Fruit fly (Drosophila melanogaster) whole organism, wandering third instar larva: ENCODE measurements around the gene Septin4.

Experiments used
- Abd-B ChIP-seq: fragments of >200 bp; optimal IDR thresholded peaks from 2 replicates; lab custom pipeline; 2017; ENCODE audit warnings: missing biosample characterization, missing genetic modification characterization
- CG9705 ChIP-seq: fragments of 200-800 bp; sonication (Bioruptor generic); optimal IDR thresholded peaks from 2 replicates; lab custom pipeline; 2018; ENCODE audit warnings: missing biosample characterization, mild to moderate bottlenecking, missing genetic modification characterization
- Dfd ChIP-seq: fragments of >200 bp; optimal IDR thresholded peaks from 2 replicates; lab custom pipeline; 2017; ENCODE audit warnings: missing biosample characterization, missing genetic modification characterization
- Dif ChIP-seq: fragments of 200-275, 200-300 bp; sonication (Bioruptor generic); optimal IDR thresholded peaks from 2 replicates; lab custom pipeline; 2018; ENCODE audit warnings: missing biosample characterization, missing genetic modification characterization; ENCODE audit not compliant: partially characterized antibody
- GATAd ChIP-seq: sonication (Bioruptor generic); optimal IDR thresholded peaks from 2 replicates; lab custom pipeline; 2016; ENCODE audit warnings: missing biosample characterization, missing genetic modification characterization
- HLH106 ChIP-seq: fragments of 200-800 bp; optimal IDR thresholded peaks from 3 replicates; lab custom pipeline; 2019; ENCODE audit warnings: missing biosample characterization, mild to moderate bottlenecking, missing genetic modification characterization, moderate library complexity
- Hnf4 ChIP-seq: fragments of 200-800 bp; sonication (Bioruptor generic); optimal IDR thresholded peaks from 2 replicates; lab custom pipeline; 2016; ENCODE audit warnings: missing biosample characterization, mild to moderate bottlenecking, missing genetic modification characterization
- Hr83 ChIP-seq: fragments of 200-300 bp; sonication (Bioruptor generic); optimal IDR thresholded peaks from 2 replicates; lab custom pipeline; 2016; ENCODE audit warnings: missing biosample characterization, mild to moderate bottlenecking, missing genetic modification characterization, moderate library complexity; ENCODE audit not compliant: poor library complexity, severe bottlenecking
- Jra ChIP-seq: sonication (Bioruptor generic); optimal IDR thresholded peaks from 2 replicates; lab custom pipeline; 2016; ENCODE audit warnings: missing biosample characterization, missing genetic modification characterization
- Myc ChIP-seq: fragments of >200 bp; optimal IDR thresholded peaks from 2 replicates; lab custom pipeline; 2017
- N ChIP-seq: fragments of >200 bp; optimal IDR thresholded peaks from 2 replicates; lab custom pipeline; 2018; ENCODE audit warnings: missing biosample characterization, missing external identifiers, missing genetic modification characterization
- OdsH ChIP-seq: fragments of 200-800 bp; sonication (Bioruptor generic); optimal IDR thresholded peaks from 2 replicates; lab custom pipeline; 2016; ENCODE audit warnings: missing biosample characterization, mild to moderate bottlenecking, missing genetic modification characterization
- Sp1 ChIP-seq: fragments of 200-800 bp; sonication (Bioruptor generic); optimal IDR thresholded peaks from 3 replicates; lab custom pipeline; 2019; ENCODE audit warnings: missing biosample characterization, mild to moderate bottlenecking, missing genetic modification characterization, moderate library complexity
- Vsx2 ChIP-seq: fragments of 200-300, 225-300 bp; sonication (Bioruptor generic); optimal IDR thresholded peaks from 2 replicates; lab custom pipeline; 2018; ENCODE audit warnings: missing biosample characterization, missing genetic modification characterization; ENCODE audit not compliant: partially characterized antibody
- br ChIP-seq: fragments of 200-800 bp; sonication (Bioruptor generic); optimal IDR thresholded peaks from 2 replicates; lab custom pipeline; 2016; ENCODE audit warnings: missing biosample characterization, missing genetic modification characterization
- brk ChIP-seq: fragments of 200-800 bp; sonication (Bioruptor generic); optimal IDR thresholded peaks from 2 replicates; lab custom pipeline; 2016; ENCODE audit warnings: missing biosample characterization, mild to moderate bottlenecking, missing genetic modification characterization
- dl ChIP-seq, 2 experiments: fragments of 175-275, 200-275 bp in 1 of 2; fragments of 200-275 bp in 1 of 2; sonication (Bioruptor generic); optimal IDR thresholded peaks; lab custom pipeline; 2018; ENCODE audit warnings: mild to moderate bottlenecking in 2 of 2, missing biosample characterization in 2 of 2, missing genetic modification characterization in 2 of 2, moderate library complexity in 2 of 2; ENCODE audit not compliant: partially characterized antibody in 2 of 2, insufficient read depth in 1 of 2
- dmrt93B ChIP-seq: fragments of 200-800 bp; sonication (Bioruptor generic); optimal IDR thresholded peaks from 2 replicates; lab custom pipeline; 2018; ENCODE audit warnings: missing biosample characterization, mild to moderate bottlenecking, missing genetic modification characterization
- dsf ChIP-seq: sonication (Bioruptor generic); optimal IDR thresholded peaks from 2 replicates; lab custom pipeline; 2016; ENCODE audit warnings: missing biosample characterization, missing genetic modification characterization, borderline replicate concordance
- ey ChIP-seq: fragments of 200-800 bp; sonication (Bioruptor generic); optimal IDR thresholded peaks from 2 replicates; lab custom pipeline; 2016; ENCODE audit warnings: missing biosample characterization, missing genetic modification characterization
- foxo ChIP-seq, 2 experiments: fragments of 200-800 bp; sonication (Bioruptor generic); optimal IDR thresholded peaks; 2 replicates in 1 of 2; 3 replicates in 1 of 2; lab custom pipeline; 2016 to 2017; ENCODE audit warnings: missing biosample characterization in 2 of 2, missing genetic modification characterization in 2 of 2
- fru ChIP-seq: fragments of 200-800 bp; sonication (Bioruptor generic); optimal IDR thresholded peaks from 3 replicates; lab custom pipeline; 2016; ENCODE audit warnings: missing biosample characterization, mild to moderate bottlenecking, missing genetic modification characterization
- h ChIP-seq: fragments of 200-800 bp; sonication (Bioruptor generic); optimal IDR thresholded peaks from 3 replicates; lab custom pipeline; 2016; ENCODE audit warnings: missing biosample characterization, mild to moderate bottlenecking, missing genetic modification characterization
- lola ChIP-seq: fragments of >200 bp; optimal IDR thresholded peaks from 2 replicates; lab custom pipeline; 2017; ENCODE audit warnings: missing biosample characterization, missing genetic modification characterization
- pan ChIP-seq: fragments of >200 bp; optimal IDR thresholded peaks from 2 replicates; lab custom pipeline; 2017
- psq ChIP-seq: fragments of 200-800 bp; sonication (Bioruptor generic); optimal IDR thresholded peaks from 3 replicates; lab custom pipeline; 2017; ENCODE audit warnings: missing biosample characterization, mild to moderate bottlenecking, missing genetic modification characterization, moderate library complexity
- rgr ChIP-seq: fragments of 200-800 bp; sonication (Bioruptor generic); optimal IDR thresholded peaks from 3 replicates; lab custom pipeline; 2016; ENCODE audit warnings: missing biosample characterization, mild to moderate bottlenecking, missing genetic modification characterization
- sage ChIP-seq: fragments of 200-800 bp; sonication (Bioruptor generic); optimal IDR thresholded peaks from 2 replicates; lab custom pipeline; 2016; ENCODE audit warnings: missing biosample characterization, mild to moderate bottlenecking, missing genetic modification characterization
- sv ChIP-seq: fragments of 200-800 bp; sonication (Bioruptor generic); optimal IDR thresholded peaks from 3 replicates; lab custom pipeline; 2016; ENCODE audit warnings: missing biosample characterization, missing genetic modification characterization
- tai ChIP-seq: sonication (Bioruptor generic); optimal IDR thresholded peaks from 2 replicates; lab custom pipeline; 2016; ENCODE audit warnings: missing biosample characterization, missing genetic modification characterization
- usp ChIP-seq: fragments of >200 bp; optimal IDR thresholded peaks from 2 replicates; lab custom pipeline; 2017; ENCODE audit warnings: missing biosample characterization, missing genetic modification characterization
- woc ChIP-seq: sonication (Bioruptor generic); optimal IDR thresholded peaks from 2 replicates; lab custom pipeline; 2016; ENCODE audit warnings: missing biosample characterization, mild to moderate bottlenecking, missing genetic modification characterization

The Septin4 gene

dm6 chrX:16696614-16697519, 1.9 kb upstream of the Septin4 start:
- TF ChIP-seq GATAd (GFP tag; lab: Kevin White, UChicago) = no peak
- no peak for TF ChIP-seq pan (lab: Kevin White, UChicago)
- TF ChIP-seq woc (GFP tag; lab: Kevin White, UChicago) = no peak
- no peak for TF ChIP-seq Dfd (GFP tag; lab: Kevin White, UChicago)

- TF ChIP-seq Sp1 (GFP tag; lab: Kevin White, UChicago) (no peak), dl (GFP tag; optimal IDR thresholded peaks at IDR 0.05; lab: Kevin White, UChicago; ENCODE audit: insufficient read depth in 1 of 2, partially characterized antibody in 2 of 2) (peak; percentile 53 to 80), Dfd (GFP tag; lab: Kevin White, UChicago) (no peak), Dif (GFP tag; lab: Kevin White, UChicago) (peak; percentile 96), Vsx2 (GFP tag; lab: Kevin White, UChicago) (peak; percentile 66)
These were observed 747 bp upstream of the Septin4 start, which contains the start of gene CG4678 for dm6 chrX:16695658-16696181. Gene CG4678, plus strand, starts transcription at chrX:16696131.

- TF ChIP-seq Hr83 (GFP tag; lab: Kevin White, UChicago) (no peak), fru (GFP tag; lab: Kevin White, UChicago) (peak; percentile 23)
These were observed 496 bp downstream of the Septin4 start for dm6 chrX:16694477-16694876.

dm6 chrX:16693805-16694387, 1.1 kb downstream of the Septin4 start:
- no peak for TF ChIP-seq Dfd (GFP tag; lab: Kevin White, UChicago)
- TF ChIP-seq psq (GFP tag; lab: Kevin White, UChicago) = no peak
- no peak for TF ChIP-seq brk (GFP tag; lab: Kevin White, UChicago)
- TF ChIP-seq sage (GFP tag; lab: Kevin White, UChicago) = no peak
- TF ChIP-seq Sp1 (GFP tag; lab: Kevin White, UChicago) = no peak
- no peak for TF ChIP-seq Jra (GFP tag; lab: Kevin White, UChicago)
- no peak for TF ChIP-seq tai (GFP tag; lab: Kevin White, UChicago)
- no peak for TF ChIP-seq dl (GFP tag; optimal IDR thresholded peaks at IDR 0.05; lab: Kevin White, UChicago; ENCODE audit: insufficient read depth in 1 of 2, partially characterized antibody in 2 of 2)
- TF ChIP-seq Dif (GFP tag; lab: Kevin White, UChicago) = no peak
- no peak for TF ChIP-seq HLH106 (tag; lab: Kevin White, UChicago)
- no peak for TF ChIP-seq lola (GFP tag; lab: Kevin White, UChicago)
- no peak for TF ChIP-seq Myc
- TF ChIP-seq br (GFP tag; lab: Kevin White, UChicago) = no peak

dm6 chrX:16692325-16692724, 2.6 kb downstream of the Septin4 start:
- no peak for TF ChIP-seq pan (lab: Kevin White, UChicago)
- TF ChIP-seq Abd-B (GFP tag; lab: Kevin White, UChicago) = no peak
- TF ChIP-seq foxo (GFP tag; optimal IDR thresholded peaks at IDR 0.05; lab: Kevin White, UChicago) = peak in 1 of 2 experiments; percentile 4
- TF ChIP-seq brk (GFP tag; lab: Kevin White, UChicago) = no peak
- no peak for TF ChIP-seq Hnf4 (GFP tag; lab: Kevin White, UChicago)
- TF ChIP-seq lola (GFP tag; lab: Kevin White, UChicago) = no peak
- TF ChIP-seq br (GFP tag; lab: Kevin White, UChicago) = no peak
- TF ChIP-seq HLH106 (tag; lab: Kevin White, UChicago) = no peak
- TF ChIP-seq, all 38 proteins: peak for 1

dm6 chrX:16691440-16691839, 3.5 kb downstream of the Septin4 start:
- TF ChIP-seq br (GFP tag; lab: Kevin White, UChicago) (peak; percentile 49), psq (GFP tag; lab: Kevin White, UChicago) (peak; percentile 24), rgr (GFP tag; lab: Kevin White, UChicago) (peak; percentile 74), HLH106 (tag; lab: Kevin White, UChicago) (peak; percentile 61), sv (GFP tag; lab: Kevin White, UChicago) (peak; percentile 57), fru (GFP tag; lab: Kevin White, UChicago) (peak; percentile 59), Dfd (GFP tag; lab: Kevin White, UChicago) (no peak), Hr83 (GFP tag; lab: Kevin White, UChicago) (no peak), pan (lab: Kevin White, UChicago) (no peak), ey (GFP tag; lab: Kevin White, UChicago) (peak; percentile 61), h (peak; percentile 68), brk (GFP tag; lab: Kevin White, UChicago) (no peak), foxo (GFP tag; optimal IDR thresholded peaks at IDR 0.05; lab: Kevin White, UChicago) (peak in 1 of 2 experiments; percentile 67), CG9705 (peak; percentile 2), Hnf4 (GFP tag; lab: Kevin White, UChicago) (peak; percentile 38), woc (GFP tag; lab: Kevin White, UChicago) (peak; percentile 7), dsf (no peak), Sp1 (GFP tag; lab: Kevin White, UChicago) (peak; percentile 20), N (GFP tag; lab: Kevin White, UChicago) (no peak), tai (GFP tag; lab: Kevin White, UChicago) (no peak), OdsH (GFP tag; lab: Kevin White, UChicago) (peak; percentile 54), usp (no peak), dmrt93B (peak; percentile 28)
